Worm (Caenorhabditis elegans): Measurements from ENCODE around the gene C29F7.3.

DNA sequence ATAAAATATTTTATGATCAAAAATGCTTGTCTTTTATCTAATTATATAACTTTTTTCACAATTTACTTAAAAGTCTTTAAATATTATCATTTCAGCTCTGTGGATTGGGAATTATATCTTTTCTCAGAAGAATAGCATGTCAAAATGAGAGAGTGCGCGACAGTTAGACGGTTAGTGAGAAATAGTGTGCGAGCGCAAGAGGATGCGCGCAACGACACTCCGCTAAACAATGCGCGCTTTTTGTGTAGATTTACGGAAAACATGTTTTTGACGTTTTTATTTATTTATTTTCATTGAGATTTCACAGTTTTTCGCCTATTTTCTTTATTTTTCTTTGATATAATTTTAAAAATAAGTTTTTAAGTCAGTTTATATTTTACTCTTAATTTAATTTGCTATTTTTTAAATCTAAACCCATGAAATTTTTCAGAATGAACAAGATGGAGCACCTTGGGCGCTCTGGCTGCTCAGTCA is 23.1 kb downstream of the C29F7.3 start, which contains the start of gene F02C12.3:
- no peak for TF ChIP-seq unc-62 (GFP tag; optimal IDR thresholded peaks at IDR 0.05 in 1 of 2)
- TF ChIP-seq unc-62 (tag; optimal IDR thresholded peaks at IDR 0.05): no peak
- no peak for TF ChIP-seq ceh-20 (GFP tag; IDR thresholded peaks at IDR 0.05)
- TF ChIP-seq nhr-76 (tag; optimal IDR thresholded peaks at IDR 0.05): no peak
- no peak for TF ChIP-seq snpc-4 (tag; optimal IDR thresholded peaks at IDR 0.05)
- TF ChIP-seq lin-29 (GFP tag; IDR thresholded peaks at IDR 0.05): no peak
- TF ChIP-seq zag-1 (tag; optimal IDR thresholded peaks at IDR 0.05): no peak
- TF ChIP-seq aly-2 (tag; optimal IDR thresholded peaks at IDR 0.05): no peak

Measured in whole organism, L4 larva.